Worm (Caenorhabditis elegans) whole organism, L4 larva: Measurements from ENCODE around the gene metr-1.
"Not testable (repeated sequence)": the region's sequence is repeated elsewhere in the genome, so short reads cannot be mapped to it uniquely, and the experiment has no call there.

Source experiments
- ZK337.2 ChIP-seq: fragments of 200-800 bp; sonication (Bioruptor generic); IDR thresholded peaks from 2 replicates; pipeline ENCODE4 v1.3.6; 2022; ENCODE audit warnings: missing genetic modification reagents, missing genetic modification characterization, missing compliant biosample characterization
- aha-1 ChIP-seq: fragments of 150-350 bp; peaks from one replicate; lab custom pipeline; 2014; ENCODE audit warnings: missing biosample characterization, missing genetic modification characterization
- attf-4 ChIP-seq: sonication (generic microtip); optimal IDR thresholded peaks from 3 replicates; lab custom pipeline; 2017; ENCODE audit warnings: missing biosample characterization, missing genetic modification characterization
- ceh-32 ChIP-seq: sonication (generic microtip); optimal IDR thresholded peaks from 2 replicates; lab custom pipeline; 2016; ENCODE audit warnings: mild to moderate bottlenecking, missing genetic modification characterization, missing compliant biosample characterization; ENCODE audit not compliant: poor library complexity
- ceh-62 ChIP-seq: sonication (generic microtip); optimal IDR thresholded peaks from 2 replicates; lab custom pipeline; 2017; ENCODE audit warnings: missing biosample characterization, missing genetic modification characterization
- daf-16 ChIP-seq, 3 experiments: sonication (generic microtip); optimal IDR thresholded peaks; 2 replicates each; lab custom pipeline; 2016 to 2017; ENCODE audit warnings: missing genetic modification characterization in 3 of 3, missing genetic modification reagents in 3 of 3, mild to moderate bottlenecking in 2 of 3, missing compliant biosample characterization in 2 of 3, missing biosample characterization in 1 of 3, moderate library complexity in 1 of 3
- dmd-8 ChIP-seq: fragments of 200-800 bp; sonication (Bioruptor generic); IDR thresholded peaks from 2 replicates; pipeline ENCODE4 v1.3.6; 2022; ENCODE audit warnings: missing genetic modification characterization, missing compliant biosample characterization
- dmd-9 ChIP-seq: fragments of 200-800 bp; sonication (Bioruptor generic); IDR thresholded peaks from 2 replicates; pipeline ENCODE4 v1.3.6; 2022; ENCODE audit warnings: missing genetic modification reagents, missing genetic modification characterization, missing compliant biosample characterization
- egl-27 ChIP-seq: sonication (generic microtip); optimal IDR thresholded peaks from 3 replicates; lab custom pipeline; 2017; ENCODE audit warnings: missing biosample characterization, missing genetic modification reagents, missing genetic modification characterization
- egl-43 ChIP-seq: fragments of 200-800 bp; sonication (Bioruptor generic); IDR thresholded peaks from 2 replicates; pipeline ENCODE4 v1.3.6; 2022; ENCODE audit warnings: missing genetic modification reagents, missing genetic modification characterization, missing compliant biosample characterization
- fkh-10 ChIP-seq: fragments of 150-350 bp; optimal IDR thresholded peaks from 2 replicates; lab custom pipeline; 2014; ENCODE audit warnings: missing biosample characterization, missing genetic modification reagents, missing genetic modification characterization
- fos-1 ChIP-seq: fragments of 150-350 bp; optimal IDR thresholded peaks from 2 replicates; lab custom pipeline; 2014; ENCODE audit warnings: missing biosample characterization, missing genetic modification characterization
- lin-15B ChIP-seq: fragments of 150-350 bp; sonication (generic microtip); optimal IDR thresholded peaks from 3 replicates; lab custom pipeline; 2014; ENCODE audit warnings: missing biosample characterization, missing genetic modification characterization
- lin-38 ChIP-seq: fragments of 200-800 bp; sonication (Bioruptor generic); IDR thresholded peaks from 2 replicates; pipeline ENCODE4 v1.3.6; 2022; ENCODE audit warnings: missing genetic modification reagents, missing genetic modification characterization, missing compliant biosample characterization
- lsy-2 ChIP-seq, 2 experiments: fragments of 150-350 bp in 1 of 2; sonication (generic microtip) in 1 of 2; optimal IDR thresholded peaks; 2 replicates each; lab custom pipeline; 2014 to 2017; ENCODE audit warnings: missing biosample characterization in 2 of 2, missing genetic modification characterization in 2 of 2
- madf-5 ChIP-seq, 2 experiments: fragments of 200-800 bp; sonication (Bioruptor generic); IDR thresholded peaks; 2 replicates each; pipeline ENCODE4 v1.3.6; 2022; ENCODE audit warnings: missing compliant biosample characterization in 2 of 2, missing genetic modification characterization in 2 of 2
- mep-1 ChIP-seq: fragments of 150-350 bp; sonication (generic microtip); optimal IDR thresholded peaks from 3 replicates; lab custom pipeline; 2014; ENCODE audit warnings: missing biosample characterization, missing genetic modification characterization
- nhr-28 ChIP-seq: fragments of 150-350 bp; optimal IDR thresholded peaks from 2 replicates; lab custom pipeline; 2014; ENCODE audit warnings: missing biosample characterization, missing genetic modification characterization
- nhr-6 ChIP-seq: fragments of 150-350 bp; optimal IDR thresholded peaks from 2 replicates; lab custom pipeline; 2014; ENCODE audit warnings: missing biosample characterization, missing genetic modification characterization
- pha-4 ChIP-seq, 2 experiments: fragments of 150-350 bp in 1 of 2; fragments of 200-800 bp in 1 of 2; sonication (Bioruptor generic) in 1 of 2; IDR thresholded peaks in 1 of 2; optimal IDR thresholded peaks in 1 of 2; 2 replicates each; pipeline versions ENCODE4 v1.3.6 to Lab custom; 2014 to 2022; ENCODE audit warnings: missing genetic modification characterization in 2 of 2, missing genetic modification reagents in 2 of 2, missing biosample characterization in 1 of 2, missing compliant biosample characterization in 1 of 2
- pqm-1 ChIP-seq: sonication (generic microtip); optimal IDR thresholded peaks from 2 replicates; lab custom pipeline; 2017; ENCODE audit warnings: missing biosample characterization, missing genetic modification characterization
- rbr-2 ChIP-seq: sonication (generic microtip); optimal IDR thresholded peaks from 2 replicates; lab custom pipeline; 2016; ENCODE audit warnings: missing genotype, missing genetic modification characterization, missing compliant biosample characterization
- skn-1 ChIP-seq: fragments of 150-350 bp; optimal IDR thresholded peaks from 2 replicates; lab custom pipeline; 2014; ENCODE audit warnings: missing biosample characterization, missing genetic modification characterization
- tag-97 ChIP-seq: fragments of 200-800 bp; sonication (Bioruptor generic); IDR thresholded peaks from 2 replicates; pipeline ENCODE4 v1.3.6; 2022; ENCODE audit warnings: missing genetic modification characterization, missing compliant biosample characterization
- tra-1 ChIP-seq: fragments of 200-800 bp; sonication (Bioruptor generic); IDR thresholded peaks from 2 replicates; pipeline ENCODE4 v1.3.6; 2022; ENCODE audit warnings: missing genetic modification reagents, missing genetic modification characterization, missing compliant biosample characterization
- unc-39 ChIP-seq: sonication (generic microtip); optimal IDR thresholded peaks from 2 replicates; lab custom pipeline; 2017; ENCODE audit warnings: missing biosample characterization, missing genetic modification characterization
- unc-62 ChIP-seq, 3 experiments: fragments of 150-350 bp in 1 of 3; sonication (generic microtip); optimal IDR thresholded peaks in 2 of 3; peaks in 1 of 3; 1 replicate in 1 of 3; 2 replicates in 2 of 3; lab custom pipeline; 2014 to 2017; ENCODE audit warnings: missing biosample characterization in 3 of 3, missing genetic modification characterization in 3 of 3, missing genetic modification reagents in 3 of 3, missing genotype in 1 of 3
- vab-7 ChIP-seq: fragments of 200-800 bp; sonication (Bioruptor generic); IDR thresholded peaks from 2 replicates; pipeline ENCODE4 v1.3.6; 2022; ENCODE audit warnings: missing genetic modification reagents, missing genetic modification characterization, missing compliant biosample characterization
- zip-2 ChIP-seq: fragments of 150-350 bp; optimal IDR thresholded peaks from 2 replicates; lab custom pipeline; 2014; ENCODE audit warnings: missing biosample characterization, missing genetic modification characterization

The metr-1 gene

ce11 chrII:10902104-10902503 lies 24.3 kb upstream of the metr-1 start, which contains the start of gene gly-1:
TSS of gene gly-1 (minus strand) at chrII:10902204.
- TF ChIP-seq egl-43 (GFP tag; lab: Robert Waterston, UW): no peak
- TF ChIP-seq pqm-1 (tag; lab: Kevin White, UChicago): no peak
- no peak for TF ChIP-seq nhr-28 (tag; lab: Kevin White, UChicago)
- no peak for TF ChIP-seq fos-1
- no peak for TF ChIP-seq ceh-32 (tag; lab: Kevin White, UChicago)
- TF ChIP-seq tag-97: no peak
- TF ChIP-seq attf-4: no peak

ce11 chrII:10904379-10904778 lies 22.0 kb upstream of the metr-1 start, which contains the start of gene sra-12:
TSS of gene sra-12 (minus strand) at chrII:10904479.
- TF ChIP-seq attf-4; skn-1; tra-1 (GFP tag; lab: Robert Waterston, UW): not testable (repeated sequence)

ce11 chrII:10910219-10910618 lies 16.1 kb upstream of the metr-1 start, which contains the start of gene sra-11:
TSS of gene sra-11 (minus strand) at chrII:10910319.
- TF ChIP-seq lin-38 (GFP tag; lab: Robert Waterston, UW) (no peak), rbr-2 (tag; lab: Kevin White, UChicago) (no peak), vab-7 (no peak), lin-15B (no peak), dmd-8 (GFP tag; lab: Robert Waterston, UW) (no peak), unc-39 (tag; lab: Kevin White, UChicago) (no peak), ZK337.2 (no peak), fkh-10 (GFP tag; lab: Kevin White, UChicago) (no peak), madf-5 (GFP tag; IDR thresholded peaks at IDR 0.05; lab: Robert Waterston, UW) (no peak), pha-4 (GFP tag; IDR thresholded peaks at IDR 0.05; lab: Robert Waterston, UW) (no peak), pha-4 (tag; optimal IDR thresholded peaks at IDR 0.05; lab: Kevin White, UChicago) (no peak)
- TF ChIP-seq, all 104 proteins: peak for 0

ce11 chrII:10912995-10913394 lies 13.4 kb upstream of the metr-1 start:
- peak in 1 of 2 experiments; percentile 96 for TF ChIP-seq unc-62 (GFP tag; optimal IDR thresholded peaks at IDR 0.05 in 1 of 2; lab: Kevin White, UChicago)
- no peak for TF ChIP-seq unc-62 (tag; optimal IDR thresholded peaks at IDR 0.05; lab: Kevin White, UChicago)
- TF ChIP-seq mep-1 (tag; lab: Kevin White, UChicago): no peak

- TF ChIP-seq lin-38 (GFP tag; lab: Robert Waterston, UW): no peak
Observed at ce11 chrII:10914366-10914765, 12.0 kb upstream of the metr-1 start, which contains the start of gene F44F4.15. TSS of gene F44F4.15 (plus strand) at chrII:10914666.

ce11 chrII:10915732-10916131 lies 10.6 kb upstream of the metr-1 start, which contains the start of gene F44F4.9:
TSS of gene F44F4.9 (minus strand) at chrII:10915832.
- TF ChIP-seq aha-1: no peak
- no peak for TF ChIP-seq madf-5 (GFP tag; IDR thresholded peaks at IDR 0.05; lab: Robert Waterston, UW)
- no peak for TF ChIP-seq nhr-6 (tag; lab: Kevin White, UChicago)
- TF ChIP-seq ceh-62 (tag; lab: Kevin White, UChicago): no peak
- no peak for TF ChIP-seq dmd-8 (GFP tag; lab: Robert Waterston, UW)
- TF ChIP-seq dmd-9 (GFP tag; lab: Robert Waterston, UW): no peak
- TF ChIP-seq daf-16 (GFP tag; optimal IDR thresholded peaks at IDR 0.05; lab: Kevin White, UChicago): no peak
- no peak for TF ChIP-seq daf-16 (tag; optimal IDR thresholded peaks at IDR 0.05; lab: Kevin White, UChicago)
- no peak for TF ChIP-seq pha-4 (GFP tag; IDR thresholded peaks at IDR 0.05; lab: Robert Waterston, UW)
- no peak for TF ChIP-seq pha-4 (tag; optimal IDR thresholded peaks at IDR 0.05; lab: Kevin White, UChicago)
- no peak for TF ChIP-seq lsy-2 (tag; optimal IDR thresholded peaks at IDR 0.05; lab: Kevin White, UChicago)
- TF ChIP-seq skn-1: no peak
- no peak for TF ChIP-seq egl-27 (tag; lab: Kevin White, UChicago)
- TF ChIP-seq zip-2 (tag; lab: Kevin White, UChicago): no peak
